Fruit fly (Drosophila melanogaster) whole organism, adult: ENCODE results near the gene CG14400.

ENCODE experiments used
- CG5204 ChIP-seq: fragments of 200-800 bp; sonication (Bioruptor generic); optimal IDR thresholded peaks from 2 replicates; lab custom pipeline; 2016; ENCODE audit warnings: missing biosample characterization, missing genetic modification characterization
- pad ChIP-seq: fragments of 200-800 bp; sonication (Bioruptor generic); optimal IDR thresholded peaks from 3 replicates; lab custom pipeline; 2017; ENCODE audit warnings: missing biosample characterization, missing genetic modification characterization, mild to moderate bottlenecking, moderate library complexity, missing genetic modification reagents

- TF ChIP-seq pad (GFP tag; lab: Kevin White, UChicago) (no peak), CG5204 (GFP tag; lab: Kevin White, UChicago) (no peak)
Measured at dm6 chr2L:20891188-20891587, 33.5 kb upstream of the CG14400 start.
